Fruit fly (Drosophila melanogaster) whole organism, pupa: ENCODE measurements around the gene CG13108.

Source experiments
- CG10348 ChIP-seq: fragments of 200-800 bp; sonication (Bioruptor generic); IDR thresholded peaks from 2 replicates; pipeline ENCODE4 v1.3.6; 2022; ENCODE audit warnings: missing biosample characterization, missing genetic modification characterization
- CG12605 ChIP-seq: fragments of 200-800 bp; sonication (Bioruptor generic); IDR thresholded peaks from 2 replicates; pipeline ENCODE4 v1.3.6; 2022; ENCODE audit warnings: missing biosample characterization, missing genetic modification characterization
- CG13204 ChIP-seq: fragments of 200-800 bp; sonication (Bioruptor generic); optimal IDR thresholded peaks from 2 replicates; lab custom pipeline; 2018; ENCODE audit warnings: missing biosample characterization, mild to moderate bottlenecking, missing genetic modification characterization, moderate library complexity
- CG14655 ChIP-seq: fragments of 200-800 bp; sonication (Bioruptor generic); optimal IDR thresholded peaks from 3 replicates; lab custom pipeline; 2017; ENCODE audit warnings: mild to moderate bottlenecking, missing biosample characterization, missing genetic modification reagents, missing genetic modification characterization
- CG15710 ChIP-seq: fragments of 200-800 bp; sonication (Bioruptor generic); optimal IDR thresholded peaks from 2 replicates; lab custom pipeline; 2018; ENCODE audit warnings: missing biosample characterization, mild to moderate bottlenecking, missing genetic modification characterization, moderate library complexity
- CG17806 ChIP-seq: fragments of 200-800 bp; sonication (Bioruptor generic); optimal IDR thresholded peaks from 2 replicates; lab custom pipeline; 2018; ENCODE audit warnings: missing biosample characterization, mild to moderate bottlenecking, missing genetic modification characterization, moderate library complexity
- CG32121 ChIP-seq: fragments of 200-800 bp; sonication (Bioruptor generic); IDR thresholded peaks from 2 replicates; pipeline ENCODE4 v1.3.6; 2022; ENCODE audit warnings: missing biosample characterization, missing genetic modification characterization
- CG8159 ChIP-seq: fragments of 200-800 bp; sonication (Bioruptor generic); optimal IDR thresholded peaks from 3 replicates; lab custom pipeline; 2018; ENCODE audit warnings: missing biosample characterization, mild to moderate bottlenecking, missing genetic modification characterization, moderate library complexity
- CG8301 ChIP-seq: fragments of 200-800 bp; sonication (Bioruptor generic); optimal IDR thresholded peaks from 2 replicates; lab custom pipeline; 2018; ENCODE audit warnings: missing biosample characterization, mild to moderate bottlenecking, missing genetic modification characterization
- CG9948 ChIP-seq: fragments of 200-800 bp; sonication (Bioruptor generic); optimal IDR thresholded peaks from 2 replicates; lab custom pipeline; 2018; ENCODE audit warnings: missing biosample characterization, mild to moderate bottlenecking, missing genetic modification characterization, moderate library complexity
- EcR ChIP-seq: fragments of 200-800 bp; sonication (Bioruptor generic); optimal IDR thresholded peaks from 3 replicates; lab custom pipeline; 2019; ENCODE audit warnings: missing biosample characterization, missing genetic modification characterization, mild to moderate bottlenecking, moderate library complexity, missing genetic modification reagents
- Ets98B ChIP-seq: fragments of 200-800 bp; sonication (Bioruptor generic); IDR thresholded peaks from 2 replicates; pipeline ENCODE4 v1.3.6; 2022; ENCODE audit warnings: missing biosample characterization, missing genetic modification characterization
- Pif1A ChIP-seq: fragments of 200-800 bp; sonication (Bioruptor generic); optimal IDR thresholded peaks from 3 replicates; lab custom pipeline; 2016; ENCODE audit warnings: missing biosample characterization, missing genetic modification characterization
- Pif1B ChIP-seq: fragments of 200-800 bp; sonication (Bioruptor generic); optimal IDR thresholded peaks from 3 replicates; lab custom pipeline; 2016; ENCODE audit warnings: missing biosample characterization, missing genetic modification characterization

dm6 chr2L:9134209-9134608, 29.8 kb upstream of the CG13108 start:
- no peak for TF ChIP-seq CG15710 (tag; lab: Kevin White, UChicago)
- TF ChIP-seq CG32121 (GFP tag; lab: Robert Waterston, UW), result no peak
- no peak for TF ChIP-seq CG12605 (GFP tag; lab: Robert Waterston, UW)
- no peak for TF ChIP-seq CG10348 (GFP tag; lab: Robert Waterston, UW)
- no peak for TF ChIP-seq CG14655 (GFP tag; lab: Kevin White, UChicago)
- TF ChIP-seq CG8159 (tag; lab: Kevin White, UChicago), result no peak
- no peak for TF ChIP-seq CG17806 (tag; lab: Kevin White, UChicago)
- no peak for TF ChIP-seq CG13204
- no peak for TF ChIP-seq CG8301 (tag; lab: Kevin White, UChicago)
- TF ChIP-seq Pif1B, result no peak
- no peak for TF ChIP-seq EcR
- TF ChIP-seq Ets98B (GFP tag; lab: Robert Waterston, UW), result no peak
- no peak for TF ChIP-seq CG9948 (tag; lab: Kevin White, UChicago)
- TF ChIP-seq Pif1A, result no peak
